Worm (Caenorhabditis elegans) whole organism, L4 larva: ENCODE measurements around the gene Y54G2A.13.

ENCODE experiments used
- D1046.2 ChIP-seq: fragments of 200-800 bp; sonication (Bioruptor generic); IDR thresholded peaks from 2 replicates; pipeline ENCODE4 v1.3.6; 2022; ENCODE audit warnings: missing genetic modification characterization, missing compliant biosample characterization
- F26F4.8 ChIP-seq: fragments of 200-800 bp; sonication (Bioruptor generic); conservative IDR thresholded peaks from 2 replicates; pipeline ENCODE4 v1.3.6; 2022; ENCODE audit warnings: missing genetic modification characterization, missing compliant biosample characterization
- R02D3.7 ChIP-seq: fragments of 150-350 bp; sonication (generic microtip); optimal IDR thresholded peaks from 3 replicates; lab custom pipeline; 2014; ENCODE audit warnings: missing biosample characterization, missing genetic modification characterization
- T20F7.1 ChIP-seq: fragments of 200-800 bp; sonication (Bioruptor generic); optimal IDR thresholded peaks from 2 replicates; lab custom pipeline; 2018; ENCODE audit warnings: mild to moderate bottlenecking, missing genetic modification characterization, missing compliant biosample characterization
- T26A8.4 ChIP-seq: fragments of 200-800 bp; sonication (Bioruptor generic); IDR thresholded peaks from 2 replicates; pipeline ENCODE4 v1.3.6; 2022; ENCODE audit warnings: missing genetic modification characterization, missing compliant biosample characterization
- Y48G9A.11 ChIP-seq: fragments of 200-800 bp; sonication (Bioruptor generic); IDR thresholded peaks from 2 replicates; pipeline ENCODE4 v1.3.6; 2022; ENCODE audit warnings: missing genetic modification reagents, missing genetic modification characterization, missing compliant biosample characterization
- ZK546.5 ChIP-seq, 2 experiments: sonication (generic microtip); optimal IDR thresholded peaks; 2 replicates each; lab custom pipeline; 2017; ENCODE audit warnings: missing biosample characterization in 2 of 2, missing genetic modification characterization in 2 of 2
- aha-1 ChIP-seq: fragments of 150-350 bp; peaks from one replicate; lab custom pipeline; 2014; ENCODE audit warnings: missing biosample characterization, missing genetic modification characterization
- ama-1 ChIP-seq: fragments of 150-350 bp; optimal IDR thresholded peaks from 2 replicates; lab custom pipeline; 2014; ENCODE audit warnings: inconsistent platforms, mixed read lengths
- ceh-44 ChIP-seq: fragments of 200-800 bp; sonication (Bioruptor generic); IDR thresholded peaks from 2 replicates; pipeline ENCODE4 v1.3.6; 2022; ENCODE audit warnings: missing genetic modification reagents, missing genetic modification characterization, missing compliant biosample characterization
- cey-2 ChIP-seq: sonication (generic microtip); optimal IDR thresholded peaks from 3 replicates; lab custom pipeline; 2017; ENCODE audit warnings: missing genetic modification characterization, mild to moderate bottlenecking, missing compliant biosample characterization, antibody characterized with exemption, borderline replicate concordance; ENCODE audit not compliant: insufficient read depth
- ctbp-1 ChIP-seq: fragments of 200-800 bp; sonication (Bioruptor generic); IDR thresholded peaks from 2 replicates; pipeline ENCODE4 v1.3.6; 2022; ENCODE audit warnings: missing genetic modification reagents, missing genetic modification characterization, missing compliant biosample characterization
- daf-16 ChIP-seq, 3 experiments: sonication (generic microtip); optimal IDR thresholded peaks; 2 replicates each; lab custom pipeline; 2016 to 2017; ENCODE audit warnings: missing genetic modification characterization in 3 of 3, missing genetic modification reagents in 3 of 3, mild to moderate bottlenecking in 2 of 3, missing compliant biosample characterization in 2 of 3, missing biosample characterization in 1 of 3, moderate library complexity in 1 of 3
- daf-8 ChIP-seq: fragments of 200-800 bp; sonication (Bioruptor generic); IDR thresholded peaks from 2 replicates; pipeline ENCODE4 v1.3.6; 2022; ENCODE audit warnings: missing genetic modification characterization, missing compliant biosample characterization
- dmd-6 ChIP-seq: fragments of 200-800 bp; sonication (Bioruptor generic); IDR thresholded peaks from 2 replicates; pipeline ENCODE4 v1.3.6; 2022; ENCODE audit warnings: missing genetic modification reagents, missing genetic modification characterization, missing compliant biosample characterization
- dpl-1 ChIP-seq: fragments of 150-350 bp; optimal IDR thresholded peaks from 2 replicates; lab custom pipeline; 2014; ENCODE audit warnings: missing biosample characterization, missing genetic modification reagents, missing genetic modification characterization
- dve-1 ChIP-seq: sonication (generic microtip); optimal IDR thresholded peaks from 2 replicates; lab custom pipeline; 2017; ENCODE audit warnings: antibody characterized with exemption, mild to moderate bottlenecking, missing genetic modification characterization, missing compliant biosample characterization; ENCODE audit not compliant: insufficient read depth
- egl-27 ChIP-seq: sonication (generic microtip); optimal IDR thresholded peaks from 3 replicates; lab custom pipeline; 2017; ENCODE audit warnings: missing biosample characterization, missing genetic modification reagents, missing genetic modification characterization
- egl-43 ChIP-seq: fragments of 200-800 bp; sonication (Bioruptor generic); IDR thresholded peaks from 2 replicates; pipeline ENCODE4 v1.3.6; 2022; ENCODE audit warnings: missing genetic modification reagents, missing genetic modification characterization, missing compliant biosample characterization
- hlh-11 ChIP-seq: fragments of 200-800 bp; sonication (Bioruptor generic); optimal IDR thresholded peaks from 2 replicates; lab custom pipeline; 2018; ENCODE audit warnings: mild to moderate bottlenecking, missing genetic modification characterization, missing compliant biosample characterization
- hlh-30 ChIP-seq: sonication (generic microtip); optimal IDR thresholded peaks from 2 replicates; lab custom pipeline; 2017; ENCODE audit warnings: antibody characterized with exemption, mild to moderate bottlenecking, missing genetic modification characterization, missing compliant biosample characterization; ENCODE audit not compliant: insufficient read depth
- hmg-1.1 ChIP-seq: fragments of 200-800 bp; sonication (Bioruptor generic); IDR thresholded peaks from 2 replicates; pipeline ENCODE4 v1.3.6; 2022; ENCODE audit warnings: missing genetic modification reagents, missing genetic modification characterization, missing compliant biosample characterization
- jun-1 ChIP-seq: fragments of 150-350 bp; optimal IDR thresholded peaks from 2 replicates; lab custom pipeline; 2014; ENCODE audit warnings: missing biosample characterization, missing genetic modification reagents, missing genetic modification characterization
- madf-9 ChIP-seq: fragments of 200-800 bp; sonication (Bioruptor generic); conservative IDR thresholded peaks from 2 replicates; pipeline ENCODE4 v1.3.6; 2022; ENCODE audit warnings: missing genetic modification reagents, missing genetic modification characterization, missing compliant biosample characterization
- mdl-1 ChIP-seq, 2 experiments: fragments of 150-350 bp in 1 of 2; sonication (generic microtip) in 1 of 2; optimal IDR thresholded peaks; 2 replicates each; lab custom pipeline; 2014 to 2017; ENCODE audit warnings: missing biosample characterization in 2 of 2, missing genetic modification characterization in 2 of 2
- mdt-29 ChIP-seq: fragments of 200-800 bp; sonication (Bioruptor generic); IDR thresholded peaks from 2 replicates; pipeline ENCODE4 v1.3.6; 2022; ENCODE audit warnings: missing genetic modification reagents, missing genetic modification characterization, missing compliant biosample characterization
- mep-1 ChIP-seq: fragments of 150-350 bp; sonication (generic microtip); optimal IDR thresholded peaks from 3 replicates; lab custom pipeline; 2014; ENCODE audit warnings: missing biosample characterization, missing genetic modification characterization
- mes-2 ChIP-seq: sonication (generic microtip); optimal IDR thresholded peaks from 2 replicates; lab custom pipeline; 2016; ENCODE audit warnings: missing genotype, mild to moderate bottlenecking, missing genetic modification characterization, missing compliant biosample characterization; ENCODE audit not compliant: poor library complexity, severe bottlenecking
- mxl-3 ChIP-seq: fragments of 200-800 bp; sonication (Bioruptor generic); optimal IDR thresholded peaks from 2 replicates; lab custom pipeline; 2018; ENCODE audit warnings: mild to moderate bottlenecking, missing genetic modification characterization, missing compliant biosample characterization
- nhr-10 ChIP-seq: fragments of 150-350 bp; optimal IDR thresholded peaks from 2 replicates; lab custom pipeline; 2014; ENCODE audit warnings: missing biosample characterization, missing genetic modification characterization
- nhr-102 ChIP-seq: sonication (generic microtip); optimal IDR thresholded peaks from 2 replicates; lab custom pipeline; 2016; ENCODE audit warnings: mild to moderate bottlenecking, missing genetic modification characterization, moderate library complexity, missing compliant biosample characterization
- nhr-11 ChIP-seq: fragments of 150-350 bp; optimal IDR thresholded peaks from 2 replicates; lab custom pipeline; 2014; ENCODE audit warnings: missing biosample characterization, missing genetic modification characterization
- nhr-25 ChIP-seq: sonication (generic microtip); optimal IDR thresholded peaks from 2 replicates; lab custom pipeline; 2017; ENCODE audit warnings: missing genetic modification characterization, mild to moderate bottlenecking, missing compliant biosample characterization, antibody characterized with exemption, moderate library complexity, borderline replicate concordance; ENCODE audit not compliant: insufficient read depth
- nhr-28 ChIP-seq: fragments of 150-350 bp; optimal IDR thresholded peaks from 2 replicates; lab custom pipeline; 2014; ENCODE audit warnings: missing biosample characterization, missing genetic modification characterization
- nhr-6 ChIP-seq: fragments of 150-350 bp; optimal IDR thresholded peaks from 2 replicates; lab custom pipeline; 2014; ENCODE audit warnings: missing biosample characterization, missing genetic modification characterization
- nhr-77 ChIP-seq: fragments of 150-350 bp; optimal IDR thresholded peaks from 2 replicates; lab custom pipeline; 2014; ENCODE audit warnings: missing biosample characterization, missing genetic modification characterization
- pqm-1 ChIP-seq: sonication (generic microtip); optimal IDR thresholded peaks from 2 replicates; lab custom pipeline; 2017; ENCODE audit warnings: missing biosample characterization, missing genetic modification characterization
- saeg-2 ChIP-seq: fragments of 200-800 bp; sonication (Bioruptor generic); IDR thresholded peaks from 2 replicates; pipeline ENCODE4 v1.3.6; 2022; ENCODE audit warnings: missing genetic modification reagents, missing genetic modification characterization, missing compliant biosample characterization
- sdz-12 ChIP-seq: fragments of 200-800 bp; sonication (Bioruptor generic); optimal IDR thresholded peaks from 2 replicates; lab custom pipeline; 2018; ENCODE audit warnings: mild to moderate bottlenecking, missing genetic modification characterization, missing compliant biosample characterization
- skn-1 ChIP-seq: fragments of 150-350 bp; optimal IDR thresholded peaks from 2 replicates; lab custom pipeline; 2014; ENCODE audit warnings: missing biosample characterization, missing genetic modification characterization
- snpc-1.2 ChIP-seq: fragments of 200-800 bp; sonication (Bioruptor generic); IDR thresholded peaks from 2 replicates; pipeline ENCODE4 v1.3.6; 2022; ENCODE audit warnings: missing genetic modification reagents, missing genetic modification characterization, missing compliant biosample characterization
- tag-97 ChIP-seq: fragments of 200-800 bp; sonication (Bioruptor generic); IDR thresholded peaks from 2 replicates; pipeline ENCODE4 v1.3.6; 2022; ENCODE audit warnings: missing genetic modification characterization, missing compliant biosample characterization
- unc-39 ChIP-seq: sonication (generic microtip); optimal IDR thresholded peaks from 2 replicates; lab custom pipeline; 2017; ENCODE audit warnings: missing biosample characterization, missing genetic modification characterization
- unc-62 ChIP-seq, 3 experiments: fragments of 150-350 bp in 1 of 3; sonication (generic microtip); optimal IDR thresholded peaks in 2 of 3; peaks in 1 of 3; 1 replicate in 1 of 3; 2 replicates in 2 of 3; lab custom pipeline; 2014 to 2017; ENCODE audit warnings: missing biosample characterization in 3 of 3, missing genetic modification characterization in 3 of 3, missing genetic modification reagents in 3 of 3, missing genotype in 1 of 3
- zip-11 ChIP-seq: fragments of 200-800 bp; sonication (Bioruptor generic); IDR thresholded peaks from 2 replicates; pipeline ENCODE4 v1.3.6; 2022; ENCODE audit warnings: missing genetic modification characterization, missing compliant biosample characterization
- ztf-11 ChIP-seq: fragments of 150-350 bp; optimal IDR thresholded peaks from 2 replicates; lab custom pipeline; 2014; ENCODE audit warnings: missing biosample characterization, missing genetic modification characterization

Y54G2A.13 gene

DNA sequence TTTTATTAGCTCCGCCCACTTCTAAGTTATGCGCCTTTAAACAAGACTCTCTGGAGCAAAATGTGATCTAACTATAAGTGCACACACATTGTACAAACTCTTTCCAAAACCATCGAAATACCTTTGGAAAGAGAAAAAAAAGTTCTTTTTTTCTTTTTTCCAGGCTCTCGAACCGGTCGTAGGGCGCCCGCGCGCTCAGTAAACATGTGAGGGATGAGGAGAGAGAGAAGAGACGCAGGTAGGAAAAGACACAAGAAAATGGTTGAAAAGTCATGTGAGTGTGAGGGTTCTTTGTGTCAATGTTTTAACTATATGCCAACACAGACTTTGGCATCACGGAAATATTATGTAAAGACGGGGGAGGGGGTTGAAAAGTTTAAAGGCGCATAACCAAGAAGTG, 45.0 kb downstream of the Y54G2A.13 start (continued):
- TF ChIP-seq nhr-102 (tag; lab: Kevin White, UChicago), result peak; percentile 26
- TF ChIP-seq hlh-30 (tag; lab: Kevin White, UChicago), result peak; percentile 99
- TF ChIP-seq dmd-6 (GFP tag; lab: Robert Waterston, UW), result peak; percentile 78
- TF ChIP-seq nhr-11, result peak; percentile 66
- TF ChIP-seq mdt-29, result 0 out of 2 replicates have a peak, but pooled peaks have one; percentile 48
- no peak for TF ChIP-seq skn-1 (tag; lab: Kevin White, UChicago)
- peak in 1 of 2 experiments; percentile 98 for TF ChIP-seq unc-62 (GFP tag; optimal IDR thresholded peaks at IDR 0.05 in 1 of 2; lab: Kevin White, UChicago)
- TF ChIP-seq unc-62 (tag; optimal IDR thresholded peaks at IDR 0.05; lab: Kevin White, UChicago), result no peak
- TF ChIP-seq nhr-6 (tag; lab: Kevin White, UChicago), result peak; percentile 54
- no peak for TF ChIP-seq daf-8 (GFP tag; lab: Robert Waterston, UW)
- TF ChIP-seq daf-16 (GFP tag; optimal IDR thresholded peaks at IDR 0.05; lab: Kevin White, UChicago), result peak in 1 of 2 experiments; percentile 20
- peak; percentile 88 for TF ChIP-seq daf-16 (tag; optimal IDR thresholded peaks at IDR 0.05; lab: Kevin White, UChicago)
- TF ChIP-seq D1046.2 (GFP tag; lab: Robert Waterston, UW), result no peak
- peak; percentile 28 for TF ChIP-seq dpl-1 (GFP tag; lab: Kevin White, UChicago)
- TF ChIP-seq snpc-1.2, result no peak
- peak; percentile 57; the same call in 1 of the 2 replicates for TF ChIP-seq egl-43 (GFP tag; lab: Robert Waterston, UW)
- peak; percentile 49; the same call in 1 of the 2 replicates for TF ChIP-seq ctbp-1
- peak; percentile 85 for TF ChIP-seq nhr-77 (tag; lab: Kevin White, UChicago)
- no peak for TF ChIP-seq unc-39
- peak; percentile 89 for TF ChIP-seq mep-1
- peak; percentile 94 for TF ChIP-seq nhr-28 (tag; lab: Kevin White, UChicago)
- TF ChIP-seq hlh-11 (tag; lab: Kevin White, UChicago), result peak; percentile 94
- peak; percentile 9 to 87 for TF ChIP-seq mdl-1 (tag; optimal IDR thresholded peaks at IDR 0.05; lab: Kevin White, UChicago)
- TF ChIP-seq zip-11, result 0 out of 2 replicates have a peak, but pooled peaks have one; percentile 9
- TF ChIP-seq T26A8.4 (GFP tag; lab: Robert Waterston, UW), result peak; percentile 64
- no peak for TF ChIP-seq cey-2 (tag; lab: Kevin White, UChicago)
- peak; percentile 73 for TF ChIP-seq mxl-3 (GFP tag; lab: Kevin White, UChicago)
- TF ChIP-seq aha-1 (tag; lab: Kevin White, UChicago), result peak; percentile 98
- peak; percentile 82 for TF ChIP-seq hmg-1.1 (GFP tag; lab: Robert Waterston, UW)
- no peak for TF ChIP-seq F26F4.8 (GFP tag; lab: Robert Waterston, UW)
- TF ChIP-seq nhr-25 (tag; lab: Kevin White, UChicago), result no peak
- TF ChIP-seq T20F7.1, result peak; percentile 9

DNA sequence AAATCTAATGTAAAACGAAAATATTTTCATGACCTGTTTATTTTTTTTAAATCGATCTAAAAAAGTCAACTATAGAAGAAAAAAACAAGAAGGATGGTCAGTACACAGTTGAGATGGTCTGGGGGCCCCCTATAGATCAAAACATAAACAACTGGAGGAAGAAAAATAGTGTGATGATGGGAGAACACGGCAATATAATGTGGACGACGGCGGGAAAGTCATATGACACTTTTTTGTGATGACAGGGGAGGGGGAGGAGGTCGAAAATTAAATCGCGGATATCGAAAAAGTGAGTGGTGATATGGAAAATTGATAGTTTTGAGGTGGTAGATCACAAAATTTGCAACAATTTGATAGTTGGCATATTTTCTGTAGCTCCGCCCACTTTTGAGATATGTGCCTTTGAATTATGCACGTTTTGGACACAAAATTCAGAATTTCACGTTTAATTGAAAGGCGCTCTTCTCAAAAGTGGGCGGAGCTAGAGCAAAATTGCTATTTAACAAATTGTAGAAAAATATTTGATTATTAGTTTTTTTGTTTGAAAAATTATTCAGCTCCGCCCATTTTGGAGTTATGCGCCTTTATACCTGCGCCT, 46.1 kb downstream of the Y54G2A.13 start:
- TF ChIP-seq saeg-2 (GFP tag; lab: Robert Waterston, UW), result no peak
- TF ChIP-seq nhr-28 (tag; lab: Kevin White, UChicago), result peak; percentile 33
- TF ChIP-seq ctbp-1, result no peak
- TF ChIP-seq ZK546.5 (tag; optimal IDR thresholded peaks at IDR 0.05; lab: Kevin White, UChicago), result no peak
- peak; percentile 48 for TF ChIP-seq hlh-11 (tag; lab: Kevin White, UChicago)
- no peak for TF ChIP-seq egl-27 (tag; lab: Kevin White, UChicago)
- no peak for TF ChIP-seq daf-8 (GFP tag; lab: Robert Waterston, UW)
- peak; percentile 88 for TF ChIP-seq hlh-30 (tag; lab: Kevin White, UChicago)
- no peak for TF ChIP-seq nhr-10 (tag; lab: Kevin White, UChicago)
- TF ChIP-seq jun-1 (tag; lab: Kevin White, UChicago), result no peak
- TF ChIP-seq aha-1 (tag; lab: Kevin White, UChicago), result peak; percentile 36
- peak; percentile 32 for TF ChIP-seq dve-1 (tag; lab: Kevin White, UChicago)
- TF ChIP-seq ceh-44 (GFP tag; lab: Robert Waterston, UW), result no peak
- TF ChIP-seq Y48G9A.11, result no peak
- TF ChIP-seq mxl-3 (GFP tag; lab: Kevin White, UChicago), result no peak
- no peak for TF ChIP-seq D1046.2 (GFP tag; lab: Robert Waterston, UW)
- TF ChIP-seq R02D3.7 (tag; lab: Kevin White, UChicago), result no peak
- TF ChIP-seq tag-97 (GFP tag; lab: Robert Waterston, UW), result no peak
- TF ChIP-seq mes-2 (tag; lab: Kevin White, UChicago), result no peak
- TF ChIP-seq ztf-11 (tag; lab: Kevin White, UChicago), result no peak
- TF ChIP-seq pqm-1 (tag; lab: Kevin White, UChicago), result no peak
- TF ChIP-seq unc-39, result no peak
- TF ChIP-seq dpl-1 (GFP tag; lab: Kevin White, UChicago), result no peak
- peak in 1 of 2 experiments; percentile 43 for TF ChIP-seq daf-16 (GFP tag; optimal IDR thresholded peaks at IDR 0.05; lab: Kevin White, UChicago)
- no peak for TF ChIP-seq daf-16 (tag; optimal IDR thresholded peaks at IDR 0.05; lab: Kevin White, UChicago)
- no peak for TF ChIP-seq sdz-12 (GFP tag; lab: Kevin White, UChicago)
- TF ChIP-seq ama-1 (lab: Kevin White, UChicago), result no peak
- TF ChIP-seq madf-9 (GFP tag; lab: Robert Waterston, UW), result no peak
- no peak for TF ChIP-seq nhr-102 (tag; lab: Kevin White, UChicago)
